Worm (Caenorhabditis elegans): Measurements from ENCODE around the gene shc-2.

shc-2 gene

DNA sequence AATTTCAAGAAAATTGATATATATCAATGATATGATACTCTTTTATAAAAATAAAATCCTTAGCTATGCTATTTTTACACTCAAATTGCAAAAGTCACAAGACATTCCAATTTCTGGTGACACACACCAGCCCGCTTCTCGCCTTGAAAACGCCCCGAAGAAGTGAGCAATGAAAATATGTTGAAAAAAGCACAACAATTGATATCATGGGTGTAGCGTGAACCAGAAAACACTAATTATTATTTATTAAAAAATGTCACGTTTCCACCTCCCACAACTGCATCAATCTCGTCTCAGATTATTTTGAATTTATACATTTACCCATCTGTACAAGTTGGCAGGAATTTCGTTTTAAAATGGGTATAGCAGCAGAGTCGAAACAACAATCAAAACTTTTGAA lies 35.8 kb downstream of the shc-2 start, which contains the start of gene F59A6.4:
Gene F59A6.4 (plus strand): TSS at position 301 of the 400 bp plus-strand sequence.
- no peak for TF ChIP-seq nhr-11 (tag; optimal IDR thresholded peaks at IDR 0.05)
- no peak for TF ChIP-seq vab-15 (tag; optimal IDR thresholded peaks at IDR 0.05)
- TF ChIP-seq nhr-19 (GFP tag; conservative IDR thresholded peaks at IDR 0.05): no peak
- no peak for TF ChIP-seq blmp-1 (tag; optimal IDR thresholded peaks at IDR 0.05)
- TF ChIP-seq lin-35 (GFP tag; optimal IDR thresholded peaks at IDR 0.05): no peak
- TF ChIP-seq aha-1 (tag; optimal IDR thresholded peaks at IDR 0.05): no peak

DNA sequence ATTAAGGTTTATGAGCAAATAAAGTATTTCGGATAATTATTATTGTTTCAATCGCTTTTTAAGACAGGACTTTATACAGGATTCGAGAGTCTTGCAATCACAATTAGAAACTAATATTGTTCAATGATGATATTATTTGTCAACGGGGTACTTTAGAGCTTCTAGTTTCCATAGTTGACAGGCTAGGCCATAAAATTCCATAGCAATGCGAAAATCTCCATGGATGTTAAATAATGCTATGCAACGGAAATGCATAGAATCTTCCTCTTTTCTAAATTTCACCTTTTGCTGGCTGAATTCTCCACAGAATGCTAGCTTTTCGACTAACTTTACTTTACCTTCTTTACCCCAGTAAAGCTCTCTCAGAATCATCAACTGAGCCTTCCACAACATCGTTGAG lies 39.1 kb downstream of the shc-2 start, which contains the start of gene F59A6.3:
Gene F59A6.3 (plus strand): TSS at position 301 of the 400 bp plus-strand sequence.
- TF ChIP-seq sup-37 (GFP tag; optimal IDR thresholded peaks at IDR 0.05) (no peak), C16A3.4 (tag; optimal IDR thresholded peaks at IDR 0.05) (no peak), pqm-1 (tag; optimal IDR thresholded peaks at IDR 0.05) (no peak), aly-2 (tag; optimal IDR thresholded peaks at IDR 0.05) (no peak), ama-1 (optimal IDR thresholded peaks at IDR 0.05) (no peak), irx-1 (tag; optimal IDR thresholded peaks at IDR 0.05) (no peak), fkh-8 (tag; optimal IDR thresholded peaks at IDR 0.05) (no peak), ceh-8 (GFP tag; optimal IDR thresholded peaks at IDR 0.05) (no peak), snpc-4 (tag; optimal IDR thresholded peaks at IDR 0.05) (no peak), unc-30 (tag; optimal IDR thresholded peaks at IDR 0.05) (no peak), egl-27 (tag; optimal IDR thresholded peaks at IDR 0.05) (no peak), nhr-11 (tag; optimal IDR thresholded peaks at IDR 0.05) (no peak), lin-13 (GFP tag; optimal IDR thresholded peaks at IDR 0.05) (no peak), nhr-12 (tag; optimal IDR thresholded peaks at IDR 0.05) (no peak), zip-4 (GFP tag; optimal IDR thresholded peaks at IDR 0.05) (no peak), lsy-2 (tag; optimal IDR thresholded peaks at IDR 0.05) (no peak)

DNA sequence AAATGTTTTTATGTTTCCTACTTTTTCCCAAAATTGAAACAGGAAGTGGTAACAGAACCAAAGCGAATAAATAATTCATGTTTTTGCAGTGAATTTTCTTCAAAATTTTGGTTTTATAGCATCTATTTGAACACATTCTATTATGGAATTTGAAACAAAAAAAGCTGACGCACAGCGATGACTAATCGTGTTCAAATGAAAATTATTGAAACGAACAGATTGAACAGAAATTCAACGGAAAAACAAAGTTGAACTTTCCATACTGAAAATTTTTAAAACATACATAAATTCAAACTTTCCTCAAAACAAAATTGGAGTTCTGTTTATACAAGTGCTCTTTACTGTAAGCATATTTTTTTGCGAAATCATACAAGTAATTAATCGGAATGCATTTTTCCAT lies 43.0 kb downstream of the shc-2 start, which contains the start of gene F59A6.12:
Gene F59A6.12 (minus strand): TSS at position 101 of the 400 bp plus-strand sequence.
- TF ChIP-seq nhr-47 (tag; optimal IDR thresholded peaks at IDR 0.05) (no peak), C34B4.2 (tag; optimal IDR thresholded peaks at IDR 0.05) (no peak), vab-15 (tag; optimal IDR thresholded peaks at IDR 0.05) (no peak), ama-1 (optimal IDR thresholded peaks at IDR 0.05) (no peak), rnt-1 (tag; optimal IDR thresholded peaks at IDR 0.05) (no peak), snu-23 (GFP tag; optimal IDR thresholded peaks at IDR 0.05) (no peak), pag-3 (tag; optimal IDR thresholded peaks at IDR 0.05; ENCODE audit: borderline replicate concordance, insufficient read depth) (no peak), nhr-90 (tag; optimal IDR thresholded peaks at IDR 0.05; ENCODE audit: poor library complexity) (no peak), aha-1 (tag; optimal IDR thresholded peaks at IDR 0.05) (no peak), zag-1 (tag; optimal IDR thresholded peaks at IDR 0.05) (no peak), snpc-4 (tag; optimal IDR thresholded peaks at IDR 0.05) (no peak), hlh-17 (GFP tag; optimal IDR thresholded peaks at IDR 0.05; ENCODE audit: borderline replicate concordance) (no peak), mab-9 (GFP tag; IDR thresholded peaks at IDR 0.05) (no peak), unc-30 (tag; optimal IDR thresholded peaks at IDR 0.05) (no peak), unc-86 (tag; optimal IDR thresholded peaks at IDR 0.05) (no peak), aly-2 (tag; optimal IDR thresholded peaks at IDR 0.05) (no peak), fkh-10 (GFP tag; optimal IDR thresholded peaks at IDR 0.05) (no peak), lin-13 (GFP tag; optimal IDR thresholded peaks at IDR 0.05) (no peak)

DNA sequence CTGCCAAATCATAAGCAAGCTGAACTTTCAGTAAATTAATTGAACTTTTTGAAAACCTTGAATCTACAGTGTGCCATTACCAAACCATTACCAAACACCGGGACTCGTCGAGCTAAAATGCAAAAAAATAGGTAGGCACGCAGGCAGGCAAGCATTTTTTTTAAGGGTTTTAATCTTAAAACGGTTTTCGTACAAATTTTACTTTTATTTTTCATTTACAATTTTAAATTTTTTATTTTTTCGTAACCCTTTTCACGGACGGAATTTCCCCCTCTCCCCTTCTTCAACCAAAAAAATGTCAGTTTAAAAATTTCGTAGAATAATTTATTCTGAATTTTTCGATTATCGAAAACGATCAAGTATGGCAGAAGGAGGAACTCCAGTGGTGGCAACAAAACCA lies 45.4 kb downstream of the shc-2 start, which contains the start of gene F59A6.2:
Gene F59A6.2 (plus strand): TSS at position 301 of the 400 bp plus-strand sequence.
- no peak for TF ChIP-seq unc-86 (tag; optimal IDR thresholded peaks at IDR 0.05)
- no peak for TF ChIP-seq sup-37 (GFP tag; optimal IDR thresholded peaks at IDR 0.05)
- no peak for TF ChIP-seq mdl-1 (tag; optimal IDR thresholded peaks at IDR 0.05)
- no peak for TF ChIP-seq jun-1 (tag; optimal IDR thresholded peaks at IDR 0.05)
- no peak for TF ChIP-seq C16A3.4 (tag; optimal IDR thresholded peaks at IDR 0.05)
- TF ChIP-seq lin-15B (tag; optimal IDR thresholded peaks at IDR 0.05): no peak
- no peak for TF ChIP-seq ceh-88 (GFP tag; IDR thresholded peaks at IDR 0.05)
- no peak for TF ChIP-seq mep-1 (tag; optimal IDR thresholded peaks at IDR 0.05)
- no peak for TF ChIP-seq nhr-84 (tag; optimal IDR thresholded peaks at IDR 0.05)
- TF ChIP-seq ama-1 (optimal IDR thresholded peaks at IDR 0.05): no peak
- no peak for TF ChIP-seq nhr-47 (tag; optimal IDR thresholded peaks at IDR 0.05)
- no peak for TF ChIP-seq grh-1 (GFP tag; IDR thresholded peaks at IDR 0.05)
- TF ChIP-seq irx-1 (tag; optimal IDR thresholded peaks at IDR 0.05): no peak
- TF ChIP-seq ceh-82 (tag; optimal IDR thresholded peaks at IDR 0.05): no peak
- TF ChIP-seq dsc-1 (tag; optimal IDR thresholded peaks at IDR 0.05): no peak
- TF ChIP-seq ztf-4 (tag; optimal IDR thresholded peaks at IDR 0.05): no peak
- no peak for TF ChIP-seq egl-13 (tag; optimal IDR thresholded peaks at IDR 0.05)
